Worm (Caenorhabditis elegans): Measurements from ENCODE around the gene ran-2.

The ran-2 gene

ce11 chrIII:7940819-7941218 is 7.5 kb downstream of the ran-2 start, which contains the start of gene C29E4.12 (continued):
- peak; percentile 51 for TF ChIP-seq blmp-1 (tag; optimal IDR thresholded peaks at IDR 0.05)
- TF ChIP-seq ceh-88 (GFP tag; IDR thresholded peaks at IDR 0.05): no peak
- no peak for TF ChIP-seq ces-1 (GFP tag; optimal IDR thresholded peaks at IDR 0.05)
- TF ChIP-seq xbp-1 (tag; optimal IDR thresholded peaks at IDR 0.05): peak; percentile 78
- no peak for TF ChIP-seq nhr-84 (tag; optimal IDR thresholded peaks at IDR 0.05)
- TF ChIP-seq aha-1 (tag; optimal IDR thresholded peaks at IDR 0.05): no peak
- TF ChIP-seq elt-3 (tag; optimal IDR thresholded peaks at IDR 0.05): peak in 2 of 6 experiments; percentile 4 to 64
- no peak for TF ChIP-seq sup-37 (GFP tag; optimal IDR thresholded peaks at IDR 0.05)
- TF ChIP-seq nhr-76 (tag; optimal IDR thresholded peaks at IDR 0.05): no peak
- peak; percentile 26 for TF ChIP-seq elt-2 (tag; optimal IDR thresholded peaks at IDR 0.05)
- peak; percentile 69 for TF ChIP-seq jun-1 (tag; optimal IDR thresholded peaks at IDR 0.05)
- TF ChIP-seq lsy-2 (tag; optimal IDR thresholded peaks at IDR 0.05): peak; percentile 84 to 92
- peak; percentile 98 to 99 for TF ChIP-seq lin-35 (GFP tag; optimal IDR thresholded peaks at IDR 0.05)
- TF ChIP-seq fos-1 (tag; optimal IDR thresholded peaks at IDR 0.05): peak; percentile 7
- no peak for TF ChIP-seq tlp-1 (tag; optimal IDR thresholded peaks at IDR 0.05)
- TF ChIP-seq irx-1 (tag; optimal IDR thresholded peaks at IDR 0.05): peak; percentile 62
- TF ChIP-seq ets-5 (GFP tag; IDR thresholded peaks at IDR 0.05): no peak
- no peak for TF ChIP-seq hpl-2 (GFP tag; optimal IDR thresholded peaks at IDR 0.05)
- TF ChIP-seq snu-23 (GFP tag; optimal IDR thresholded peaks at IDR 0.05): peak; percentile 83
- peak; percentile 34 for TF ChIP-seq ceh-90 (tag; optimal IDR thresholded peaks at IDR 0.05)
- peak; percentile 70 for TF ChIP-seq lin-13 (GFP tag; optimal IDR thresholded peaks at IDR 0.05)
- no peak for TF ChIP-seq sox-4 (tag; optimal IDR thresholded peaks at IDR 0.05)
- TF ChIP-seq mep-1 (tag; optimal IDR thresholded peaks at IDR 0.05): peak; percentile 52
- TF ChIP-seq mab-9 (GFP tag; IDR thresholded peaks at IDR 0.05): no peak
- TF ChIP-seq skn-1 (tag; optimal IDR thresholded peaks at IDR 0.05): peak; percentile 81
- TF ChIP-seq nhr-47 (tag; optimal IDR thresholded peaks at IDR 0.05): peak; percentile 84
- no peak for TF ChIP-seq lin-14 (GFP tag; optimal IDR thresholded peaks at IDR 0.05)
- peak; percentile 74 for TF ChIP-seq nhr-20 (tag; optimal IDR thresholded peaks at IDR 0.05)
- TF ChIP-seq lir-3 (tag; optimal IDR thresholded peaks at IDR 0.05; ENCODE audit: poor library complexity): peak; percentile 61

ce11 chrIII:7941417-7941816 is 8.1 kb downstream of the ran-2 start, which contains the start of gene kle-2:
Gene kle-2 (plus strand): TSS chrIII:7941717.
- no peak for TF ChIP-seq nhr-84 (tag; optimal IDR thresholded peaks at IDR 0.05)
- no peak for TF ChIP-seq jun-1 (tag; optimal IDR thresholded peaks at IDR 0.05)
- no peak for TF ChIP-seq lin-39 (tag; optimal IDR thresholded peaks at IDR 0.05)
- TF ChIP-seq ceh-8 (GFP tag; optimal IDR thresholded peaks at IDR 0.05): no peak
- no peak for TF ChIP-seq nhr-28 (tag; optimal IDR thresholded peaks at IDR 0.05)
- TF ChIP-seq isw-1 (GFP tag; IDR thresholded peaks at IDR 0.05): no peak
- TF ChIP-seq lin-35 (GFP tag; optimal IDR thresholded peaks at IDR 0.05): no peak
- TF ChIP-seq pqm-1 (tag; optimal IDR thresholded peaks at IDR 0.05): no peak
- no peak for TF ChIP-seq pax-3 (tag; optimal IDR thresholded peaks at IDR 0.05)
- TF ChIP-seq ceh-88 (GFP tag; IDR thresholded peaks at IDR 0.05): no peak
- TF ChIP-seq ztf-11 (tag; optimal IDR thresholded peaks at IDR 0.05): no peak
- no peak for TF ChIP-seq nhr-11 (tag; optimal IDR thresholded peaks at IDR 0.05)
- no peak for TF ChIP-seq hlh-17 (GFP tag; optimal IDR thresholded peaks at IDR 0.05; ENCODE audit: borderline replicate concordance)

- TF ChIP-seq nhr-47 (tag; optimal IDR thresholded peaks at IDR 0.05): no peak
- no peak for TF ChIP-seq lir-3 (tag; optimal IDR thresholded peaks at IDR 0.05; ENCODE audit: poor library complexity)
- no peak for TF ChIP-seq pag-3 (tag; optimal IDR thresholded peaks at IDR 0.05; ENCODE audit: borderline replicate concordance, insufficient read depth)
- no peak for TF ChIP-seq nhr-90 (tag; optimal IDR thresholded peaks at IDR 0.05; ENCODE audit: poor library complexity)
Observed at ce11 chrIII:7946968-7947491, 13.7 kb downstream of the ran-2 start, which contains the start of gene gsto-1. Gene gsto-1 (minus strand): TSS chrIII:7947018.
